Worm (Caenorhabditis elegans) whole organism, midembryonic: ENCODE results near the gene his-31.

Source experiments
- T22C8.4 ChIP-seq: fragments of 200-800 bp; sonication (Bioruptor generic); IDR thresholded peaks from 2 replicates; pipeline ENCODE4 v1.3.6; 2022; ENCODE audit warnings: missing genetic modification characterization, missing compliant biosample characterization
- cog-1 ChIP-seq: sonication (generic microtip); optimal IDR thresholded peaks from 2 replicates; lab custom pipeline; 2016; ENCODE audit warnings: missing genetic modification characterization, missing compliant biosample characterization
- flt-1 ChIP-seq: fragments of 200-800 bp; sonication (Bioruptor generic); IDR thresholded peaks from 2 replicates; pipeline ENCODE4 v1.3.6; 2022; ENCODE audit warnings: missing genetic modification characterization, missing compliant biosample characterization
- klf-2 ChIP-seq: fragments of 200-800 bp; sonication (Bioruptor generic); conservative IDR thresholded peaks from 2 replicates; pipeline ENCODE4 v1.3.6; 2022; ENCODE audit warnings: missing genetic modification reagents, missing genetic modification characterization, missing compliant biosample characterization
- med-1 ChIP-seq: sonication (generic microtip); optimal IDR thresholded peaks from 2 replicates; lab custom pipeline; 2017; ENCODE audit warnings: missing genetic modification characterization, mild to moderate bottlenecking, missing compliant biosample characterization, antibody characterized with exemption, missing genetic modification reagents; ENCODE audit not compliant: insufficient read depth
- ref-1 ChIP-seq: fragments of 200-800 bp; sonication (Bioruptor generic); conservative IDR thresholded peaks from 2 replicates; pipeline ENCODE4 v1.3.6; 2022; ENCODE audit warnings: missing genetic modification reagents, missing genetic modification characterization, missing compliant biosample characterization
- tab-1 ChIP-seq: fragments of 200-800 bp; sonication (Bioruptor generic); IDR thresholded peaks from 2 replicates; pipeline ENCODE4 v1.3.6; 2022; ENCODE audit warnings: missing genetic modification characterization, missing compliant biosample characterization
- ztf-23 ChIP-seq: fragments of 200-800 bp; sonication (Bioruptor generic); IDR thresholded peaks from 2 replicates; pipeline ENCODE4 v1.3.6; 2022; ENCODE audit warnings: missing genetic modification reagents, missing genetic modification characterization, missing compliant biosample characterization
- ztf-29 ChIP-seq: fragments of 200-800 bp; sonication (Bioruptor generic); IDR thresholded peaks from 2 replicates; pipeline ENCODE4 v1.3.6; 2022; ENCODE audit warnings: missing genetic modification reagents, missing genetic modification characterization, missing compliant biosample characterization

DNA sequence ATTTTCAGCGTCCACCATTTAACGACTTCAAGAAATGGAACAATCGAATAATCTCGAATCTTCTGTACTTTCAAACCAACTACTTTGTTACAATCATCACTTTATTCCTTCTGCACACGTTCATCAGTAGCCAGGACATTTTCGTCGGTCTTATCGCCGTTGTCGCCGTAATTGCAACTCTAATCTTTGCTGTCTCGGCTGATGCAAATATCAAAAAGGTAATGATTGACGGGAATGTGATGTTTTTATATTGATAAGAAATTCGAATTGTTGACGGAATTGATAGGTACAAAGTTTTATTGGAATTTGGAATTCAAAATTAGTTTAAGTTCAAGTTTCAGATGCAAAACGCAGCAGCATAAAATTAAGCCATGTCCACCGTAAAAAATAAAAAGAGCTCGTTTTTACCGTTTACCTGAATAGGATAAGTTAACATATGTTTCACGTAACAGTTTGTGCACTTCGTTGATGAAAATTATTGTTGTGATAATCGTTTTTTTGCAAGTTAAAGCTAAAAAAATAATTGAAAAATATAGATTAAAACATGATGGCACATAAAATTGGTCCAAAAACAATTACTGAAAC lies 46.6 kb upstream of the his-31 start:
- no peak for TF ChIP-seq ref-1 (GFP tag; lab: Robert Waterston, UW)
- no peak for TF ChIP-seq klf-2
- TF ChIP-seq ztf-23 (GFP tag; lab: Robert Waterston, UW), result no peak
- no peak for TF ChIP-seq med-1 (GFP tag; lab: Kevin White, UChicago)
- TF ChIP-seq flt-1 (GFP tag; lab: Robert Waterston, UW), result no peak
- no peak for TF ChIP-seq T22C8.4 (GFP tag; lab: Robert Waterston, UW)
- TF ChIP-seq ztf-29 (GFP tag; lab: Robert Waterston, UW), result no peak
- TF ChIP-seq cog-1 (tag; lab: Kevin White, UChicago), result no peak
- no peak for TF ChIP-seq tab-1 (GFP tag; lab: Robert Waterston, UW)
